Fruit fly (Drosophila melanogaster): ENCODE data around the gene Cyp28d1.
A peak's percentile ranks its signal among the peaks of the same experiment; 100 is the strongest.

Cyp28d1 gene

DNA sequence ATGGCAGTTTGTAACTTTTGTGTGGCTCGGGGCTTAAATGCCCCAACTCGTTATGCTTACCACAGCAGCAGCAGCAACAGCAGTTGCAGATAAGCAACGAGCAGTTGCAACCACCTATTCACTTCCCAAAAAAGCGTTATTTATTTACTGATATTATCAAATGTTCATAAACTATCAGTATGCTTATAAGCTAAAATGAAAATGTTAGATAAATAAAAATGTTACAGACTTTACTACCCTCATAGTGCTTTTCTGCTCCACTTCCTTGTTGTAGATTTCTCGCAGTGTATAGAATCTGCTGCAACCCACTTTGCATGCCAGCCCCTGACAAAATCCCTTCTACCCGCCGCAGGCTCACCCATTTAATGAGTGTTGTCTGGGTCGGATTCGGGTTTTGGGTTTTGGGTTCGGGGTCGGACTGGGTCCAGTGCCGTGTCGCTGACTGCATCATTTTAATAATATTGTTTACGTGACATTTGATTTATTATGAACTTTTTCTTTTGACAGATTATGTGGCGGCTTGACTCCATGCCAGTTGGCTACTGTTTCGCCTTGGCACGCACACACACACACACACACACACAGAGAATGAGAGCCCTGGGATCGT, 43.9 kb downstream of the Cyp28d1 start:
- no peak for TF ChIP-seq ham (GFP tag; IDR thresholded peaks at IDR 0.05)
- no peak for TF ChIP-seq CG10366 (GFP tag; IDR thresholded peaks at IDR 0.05)
- no peak for TF ChIP-seq crc (GFP tag; optimal IDR thresholded peaks at IDR 0.05)
- TF ChIP-seq CG8388 (GFP tag; optimal IDR thresholded peaks at IDR 0.05): peak; percentile 5
- TF ChIP-seq D (optimal IDR thresholded peaks at IDR 0.05): no peak
- peak; percentile 6 for TF ChIP-seq D (GFP tag; optimal IDR thresholded peaks at IDR 0.05)
- TF ChIP-seq CG13424 (tag; optimal IDR thresholded peaks at IDR 0.05): no peak
- no peak for TF ChIP-seq ems (GFP tag; optimal IDR thresholded peaks at IDR 0.05)
- TF ChIP-seq Mrtf (GFP tag; IDR thresholded peaks at IDR 0.05): no peak
- no peak for TF ChIP-seq CG11247 (GFP tag; IDR thresholded peaks at IDR 0.05)
- TF ChIP-seq rib (GFP tag; IDR thresholded peaks at IDR 0.05): no peak
- no peak for TF ChIP-seq CG4404 (GFP tag; IDR thresholded peaks at IDR 0.05)
- TF ChIP-seq klu (GFP tag; IDR thresholded peaks at IDR 0.05): no peak
- no peak for TF ChIP-seq odd (GFP tag; optimal IDR thresholded peaks at IDR 0.05)
- no peak for TF ChIP-seq CG33213 (GFP tag; optimal IDR thresholded peaks at IDR 0.05)
- no peak for TF ChIP-seq CG11695 (GFP tag; IDR thresholded peaks at IDR 0.05)
- TF ChIP-seq zen (tag; optimal IDR thresholded peaks at IDR 0.05): no peak
- TF ChIP-seq CG14710 (tag; optimal IDR thresholded peaks at IDR 0.05): peak; percentile 15
- TF ChIP-seq Sox102F (GFP tag; optimal IDR thresholded peaks at IDR 0.05): peak; percentile 28
- no peak for TF ChIP-seq stwl (tag; optimal IDR thresholded peaks at IDR 0.05)
- no peak for TF ChIP-seq eyg (GFP tag; optimal IDR thresholded peaks at IDR 0.05)
- TF ChIP-seq CG2678 (tag; optimal IDR thresholded peaks at IDR 0.05): peak; percentile 2
- no peak for TF ChIP-seq dan (GFP tag; IDR thresholded peaks at IDR 0.05)
- peak in 1 of 3 experiments; percentile 8 for TF ChIP-seq lola (GFP tag; optimal IDR thresholded peaks at IDR 0.05)
- no peak for TF ChIP-seq Vsx1 (GFP tag; optimal IDR thresholded peaks at IDR 0.05)
- TF ChIP-seq Ptx1 (GFP tag; IDR thresholded peaks at IDR 0.05): no peak
- TF ChIP-seq Deaf1 (tag; optimal IDR thresholded peaks at IDR 0.05): no peak
- TF ChIP-seq pita (GFP tag; optimal IDR thresholded peaks at IDR 0.05): no peak
- peak; percentile 26 for TF ChIP-seq CG11504 (tag; optimal IDR thresholded peaks at IDR 0.05)
- TF ChIP-seq dm (GFP tag; optimal IDR thresholded peaks at IDR 0.05): no peak
- no peak for TF ChIP-seq CoRest (tag; optimal IDR thresholded peaks at IDR 0.05)
- TF ChIP-seq CG6765 (GFP tag; optimal IDR thresholded peaks at IDR 0.05): no peak
- TF ChIP-seq p53 (GFP tag; optimal IDR thresholded peaks at IDR 0.05): no peak
- TF ChIP-seq Usf (GFP tag; optimal IDR thresholded peaks at IDR 0.05): no peak
- no peak for TF ChIP-seq CG15479 (GFP tag; optimal IDR thresholded peaks at IDR 0.05)
- TF ChIP-seq CG10147 (GFP tag; optimal IDR thresholded peaks at IDR 0.05): no peak
- TF ChIP-seq CG14667 (GFP tag; IDR thresholded peaks at IDR 0.05): no peak
- no peak for TF ChIP-seq Meics (GFP tag; optimal IDR thresholded peaks at IDR 0.05)
- TF ChIP-seq CG34422 (GFP tag; IDR thresholded peaks at IDR 0.05): no peak
- no peak for TF ChIP-seq Hand (GFP tag; optimal IDR thresholded peaks at IDR 0.05)
- peak; percentile 6 for TF ChIP-seq CG17359 (tag; optimal IDR thresholded peaks at IDR 0.05)
- no peak for TF ChIP-seq Atf-2 (GFP tag; optimal IDR thresholded peaks at IDR 0.05)
- peak; percentile 20 for TF ChIP-seq Blimp-1 (GFP tag; optimal IDR thresholded peaks at IDR 0.05)
- TF ChIP-seq Mad (GFP tag; optimal IDR thresholded peaks at IDR 0.05): no peak
- TF ChIP-seq hkb (optimal IDR thresholded peaks at IDR 0.05): no peak
- no peak for TF ChIP-seq hkb (GFP tag; IDR thresholded peaks at IDR 0.05)
- TF ChIP-seq H2.0 (GFP tag; IDR thresholded peaks at IDR 0.05): no peak
- peak; percentile 8 for TF ChIP-seq CG30431 (GFP tag; optimal IDR thresholded peaks at IDR 0.05)
- TF ChIP-seq CG32767 (GFP tag; IDR thresholded peaks at IDR 0.05): no peak
- TF ChIP-seq mam (GFP tag; optimal IDR thresholded peaks at IDR 0.05): no peak
- TF ChIP-seq CG4360 (GFP tag; IDR thresholded peaks at IDR 0.05): no peak
- no peak for TF ChIP-seq dysf (GFP tag; IDR thresholded peaks at IDR 0.05)

Measured in whole organism, embryonic.